Worm (Caenorhabditis elegans): Measurements from ENCODE around the gene F43C11.3.

F43C11.3 gene

DNA sequence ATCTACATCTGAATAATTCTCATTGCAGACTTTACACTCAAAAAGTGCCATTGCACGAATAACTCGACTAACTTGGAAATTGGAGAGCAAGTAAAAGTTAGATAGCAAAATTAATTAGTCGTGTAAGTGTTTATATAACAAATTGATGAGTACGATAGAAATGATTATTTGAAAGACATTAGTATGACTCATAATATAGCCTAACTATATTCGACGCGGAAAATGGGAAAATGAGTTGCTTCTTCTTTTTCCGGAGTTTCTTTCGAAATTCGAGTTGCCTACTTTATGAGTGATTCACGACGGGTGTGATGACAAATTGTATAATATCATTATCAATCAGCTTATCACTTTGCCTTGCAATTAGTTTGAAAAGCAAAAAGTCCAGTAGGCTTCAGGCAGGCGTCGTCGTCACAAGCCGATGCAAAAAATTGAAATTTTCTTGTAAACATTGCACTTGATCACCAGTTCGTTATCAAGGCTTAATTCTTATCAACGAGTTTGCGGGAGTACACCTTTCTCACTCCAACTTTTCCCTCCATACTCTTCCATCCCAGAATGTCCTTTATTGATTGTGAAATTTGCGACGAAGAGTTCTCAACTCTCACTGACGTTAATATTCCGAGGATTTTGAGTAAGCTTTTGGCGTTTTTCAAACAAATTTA, 30.1 kb upstream of the F43C11.3 start, which contains the start of the genes ZK1240.6 and ZK1240.2:
Gene ZK1240.6, minus strand, starts transcription at position 51 of the 662 bp plus-strand sequence.
Gene ZK1240.2, plus strand, starts transcription at position 520 of the 662 bp plus-strand sequence.
- TF ChIP-seq ceh-36 (tag; optimal IDR thresholded peaks at IDR 0.05), result no peak
- TF ChIP-seq hmbx-1 (tag; optimal IDR thresholded peaks at IDR 0.05), result no peak
- TF ChIP-seq aly-1 (tag; optimal IDR thresholded peaks at IDR 0.05), result no peak
- no peak for TF ChIP-seq tbx-37 (GFP tag; conservative IDR thresholded peaks at IDR 0.05)
- no peak for TF ChIP-seq tbx-11 (GFP tag; IDR thresholded peaks at IDR 0.05)
- no peak for TF ChIP-seq pes-1 (GFP tag; IDR thresholded peaks at IDR 0.05)

DNA sequence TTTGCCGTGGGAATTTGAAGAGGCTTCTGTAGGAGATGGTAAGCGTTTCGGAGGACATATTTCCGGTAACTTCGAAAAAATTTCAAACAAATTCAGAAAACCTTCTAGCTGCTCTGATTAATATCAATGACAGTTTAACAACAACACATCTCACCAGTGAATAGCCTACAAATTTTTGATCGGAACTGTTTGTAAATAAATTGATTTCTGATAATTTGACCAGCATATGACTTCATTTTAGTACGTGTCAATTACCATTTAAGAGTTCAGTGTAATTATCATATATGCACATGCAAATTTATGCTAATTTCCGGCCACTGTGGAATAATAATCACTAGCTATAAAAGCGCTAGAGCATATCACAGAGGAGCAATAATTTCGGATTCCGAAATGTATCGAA, 28.2 kb upstream of the F43C11.3 start, which contains the start of gene ZK1240.11:
Gene ZK1240.11, plus strand, starts transcription at position 301 of the 400 bp plus-strand sequence.
- TF ChIP-seq F13C5.2 (tag; optimal IDR thresholded peaks at IDR 0.05) (no peak), ceh-13 (GFP tag; optimal IDR thresholded peaks at IDR 0.05) (no peak), ama-1 (optimal IDR thresholded peaks at IDR 0.05) (no peak), pes-1 (GFP tag; IDR thresholded peaks at IDR 0.05) (no peak), sea-1 (GFP tag; conservative IDR thresholded peaks at IDR 0.05) (no peak), hmg-4 (GFP tag; optimal IDR thresholded peaks at IDR 0.05) (no peak)

DNA sequence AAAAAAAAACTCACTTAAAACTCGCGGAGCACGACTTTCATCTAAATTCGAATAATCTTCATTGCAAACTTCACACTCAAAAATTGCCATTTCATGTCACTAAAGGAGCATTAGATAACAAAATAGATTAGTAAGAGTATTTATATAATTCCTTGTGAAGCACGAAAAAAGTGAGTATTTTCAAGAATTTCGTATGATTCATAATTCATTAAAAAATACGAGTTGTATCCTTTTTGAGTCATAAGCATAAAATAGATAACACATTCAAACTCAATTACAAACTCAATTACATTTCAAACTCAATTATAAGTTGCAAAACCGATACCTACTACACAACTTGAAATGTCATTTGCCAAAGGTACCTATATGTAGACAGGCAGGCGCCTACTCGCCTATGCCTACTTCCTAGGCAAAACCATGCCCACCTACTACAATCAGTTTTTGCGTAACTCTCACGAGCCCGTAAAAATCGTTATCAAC, 24.1 kb upstream of the F43C11.3 start, which contains the start of the genes ZK1240.8 and ZK1240.1:
Gene ZK1240.8, minus strand, starts transcription at position 101 of the 480 bp plus-strand sequence.
Gene ZK1240.1, plus strand, starts transcription at position 430 of the 480 bp plus-strand sequence.
- no peak for TF ChIP-seq hnd-1 (tag; optimal IDR thresholded peaks at IDR 0.05)
- no peak for TF ChIP-seq B0310.2 (tag; optimal IDR thresholded peaks at IDR 0.05)
- TF ChIP-seq tbx-37 (GFP tag; conservative IDR thresholded peaks at IDR 0.05), result no peak
- no peak for TF ChIP-seq flt-1 (GFP tag; IDR thresholded peaks at IDR 0.05)
- TF ChIP-seq ceh-13 (GFP tag; optimal IDR thresholded peaks at IDR 0.05), result no peak
- TF ChIP-seq F13C5.2 (tag; optimal IDR thresholded peaks at IDR 0.05), result no peak
- TF ChIP-seq hmg-4 (GFP tag; optimal IDR thresholded peaks at IDR 0.05), result no peak
- TF ChIP-seq pes-1 (GFP tag; IDR thresholded peaks at IDR 0.05), result no peak
- TF ChIP-seq ama-1 (optimal IDR thresholded peaks at IDR 0.05), result no peak
- no peak for TF ChIP-seq ets-7 (tag; optimal IDR thresholded peaks at IDR 0.05)
- no peak for TF ChIP-seq aly-1 (tag; optimal IDR thresholded peaks at IDR 0.05)
- TF ChIP-seq hmbx-1 (tag; optimal IDR thresholded peaks at IDR 0.05), result no peak
- TF ChIP-seq tbx-11 (GFP tag; IDR thresholded peaks at IDR 0.05), result no peak
- no peak for TF ChIP-seq sea-1 (GFP tag; conservative IDR thresholded peaks at IDR 0.05)
- no peak for TF ChIP-seq ceh-36 (tag; optimal IDR thresholded peaks at IDR 0.05)

DNA sequence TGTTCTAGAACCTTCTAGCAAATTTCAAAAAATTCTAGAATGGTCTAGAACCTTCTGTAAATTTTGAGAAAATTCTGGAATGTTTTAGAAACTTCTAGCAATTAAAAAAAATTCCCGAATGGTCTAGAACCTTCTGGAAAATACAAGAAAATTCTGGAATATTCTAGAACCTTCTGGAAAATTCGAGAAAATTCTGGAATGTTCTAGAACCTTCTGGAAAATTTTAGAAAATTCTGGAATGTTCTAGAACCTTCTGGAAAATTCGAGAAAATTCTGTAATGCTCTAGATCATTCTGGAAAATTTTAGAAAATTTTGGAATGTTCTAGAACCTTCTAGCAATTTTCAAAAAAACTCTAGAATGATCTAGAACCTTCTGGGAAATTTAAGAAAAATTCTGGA, 22.6 kb upstream of the F43C11.3 start:
- TF ChIP-seq B0310.2 (tag; optimal IDR thresholded peaks at IDR 0.05), result no peak
- TF ChIP-seq flt-1 (GFP tag; IDR thresholded peaks at IDR 0.05), result no peak
- TF ChIP-seq aly-1 (tag; optimal IDR thresholded peaks at IDR 0.05), result no peak
- TF ChIP-seq ama-1 (optimal IDR thresholded peaks at IDR 0.05), result no peak
- TF ChIP-seq pes-1 (GFP tag; IDR thresholded peaks at IDR 0.05), result no peak
- TF ChIP-seq ceh-36 (tag; optimal IDR thresholded peaks at IDR 0.05), result no peak
- TF ChIP-seq tra-4 (tag; optimal IDR thresholded peaks at IDR 0.05), result no peak
- no peak for TF ChIP-seq sea-1 (GFP tag; conservative IDR thresholded peaks at IDR 0.05)
- TF ChIP-seq ceh-13 (GFP tag; optimal IDR thresholded peaks at IDR 0.05), result no peak
- TF ChIP-seq scrt-1 (GFP tag; IDR thresholded peaks at IDR 0.05), result no peak
- TF ChIP-seq hnd-1 (tag; optimal IDR thresholded peaks at IDR 0.05), result no peak
- no peak for TF ChIP-seq ets-7 (tag; optimal IDR thresholded peaks at IDR 0.05)
- no peak for TF ChIP-seq tbx-37 (GFP tag; conservative IDR thresholded peaks at IDR 0.05)
- no peak for TF ChIP-seq F13C5.2 (tag; optimal IDR thresholded peaks at IDR 0.05)
- TF ChIP-seq hmg-4 (GFP tag; optimal IDR thresholded peaks at IDR 0.05), result no peak
- TF ChIP-seq hmbx-1 (tag; optimal IDR thresholded peaks at IDR 0.05), result no peak
- no peak for TF ChIP-seq tbx-11 (GFP tag; IDR thresholded peaks at IDR 0.05)

DNA sequence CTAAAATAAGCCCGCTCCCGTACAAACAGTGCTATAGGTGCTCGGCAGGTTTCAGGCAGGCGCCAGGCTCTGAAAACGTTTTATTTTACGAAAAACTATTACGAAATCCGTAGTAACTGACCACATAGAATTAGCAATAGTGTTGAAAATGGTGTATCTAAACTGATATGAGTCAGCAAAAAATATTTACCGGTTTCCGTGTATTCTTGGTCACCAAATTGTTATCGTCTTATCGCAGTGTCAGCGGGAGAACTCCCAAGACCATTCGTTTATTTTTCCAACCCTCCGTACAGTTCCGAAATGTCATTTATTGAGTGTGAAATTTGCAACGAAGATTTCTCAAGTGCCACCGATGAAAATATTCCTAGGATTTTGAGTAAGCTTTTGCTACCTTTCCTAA, 20.9 kb upstream of the F43C11.3 start, which contains the start of gene F43C11.8:
Gene F43C11.8, plus strand, starts transcription at position 301 of the 400 bp plus-strand sequence.
- TF ChIP-seq tbx-11 (GFP tag; IDR thresholded peaks at IDR 0.05) (no peak), ets-7 (tag; optimal IDR thresholded peaks at IDR 0.05) (no peak), tbx-37 (GFP tag; conservative IDR thresholded peaks at IDR 0.05) (no peak), ceh-13 (GFP tag; optimal IDR thresholded peaks at IDR 0.05) (no peak), tra-4 (tag; optimal IDR thresholded peaks at IDR 0.05) (no peak), pes-1 (GFP tag; IDR thresholded peaks at IDR 0.05) (no peak), flt-1 (GFP tag; IDR thresholded peaks at IDR 0.05) (no peak), F13C5.2 (tag; optimal IDR thresholded peaks at IDR 0.05) (no peak), sea-1 (GFP tag; conservative IDR thresholded peaks at IDR 0.05) (no peak), B0310.2 (tag; optimal IDR thresholded peaks at IDR 0.05) (no peak), aly-1 (tag; optimal IDR thresholded peaks at IDR 0.05) (no peak), hmbx-1 (tag; optimal IDR thresholded peaks at IDR 0.05) (no peak)

DNA sequence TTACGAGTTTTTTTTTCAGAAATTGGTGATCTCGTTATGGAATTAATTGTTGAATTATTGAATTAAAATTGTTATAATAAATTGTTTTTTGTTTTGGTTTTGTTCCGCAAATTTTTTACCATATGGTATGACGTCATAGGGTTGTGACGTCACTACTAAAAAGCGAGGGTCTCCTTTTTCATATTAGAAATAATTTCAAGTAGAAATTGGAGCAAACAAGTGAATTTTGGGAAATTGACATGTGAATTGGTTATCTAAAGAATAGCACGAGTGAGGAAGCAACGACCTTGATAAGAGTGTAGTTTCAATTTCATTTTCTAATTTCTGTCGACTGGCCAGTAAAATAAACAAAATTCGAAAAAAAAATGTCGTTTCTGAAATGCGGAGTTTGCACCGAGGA, 17.5 kb upstream of the F43C11.3 start, which contains the start of gene F43C11.7:
Gene F43C11.7, plus strand, starts transcription at position 326 of the 400 bp plus-strand sequence.
- TF ChIP-seq flt-1 (GFP tag; IDR thresholded peaks at IDR 0.05) (no peak), tbx-37 (GFP tag; conservative IDR thresholded peaks at IDR 0.05) (no peak), pes-1 (GFP tag; IDR thresholded peaks at IDR 0.05) (no peak), ama-1 (optimal IDR thresholded peaks at IDR 0.05) (no peak), tbx-11 (GFP tag; IDR thresholded peaks at IDR 0.05) (no peak), sea-1 (GFP tag; conservative IDR thresholded peaks at IDR 0.05) (no peak), ets-7 (tag; optimal IDR thresholded peaks at IDR 0.05) (no peak), F13C5.2 (tag; optimal IDR thresholded peaks at IDR 0.05) (no peak), aly-1 (tag; optimal IDR thresholded peaks at IDR 0.05) (no peak), hmg-4 (GFP tag; optimal IDR thresholded peaks at IDR 0.05) (no peak), hmbx-1 (tag; optimal IDR thresholded peaks at IDR 0.05) (no peak), B0310.2 (tag; optimal IDR thresholded peaks at IDR 0.05) (no peak), ceh-13 (GFP tag; optimal IDR thresholded peaks at IDR 0.05) (no peak), scrt-1 (GFP tag; IDR thresholded peaks at IDR 0.05) (no peak), tra-4 (tag; optimal IDR thresholded peaks at IDR 0.05) (no peak), ceh-36 (tag; optimal IDR thresholded peaks at IDR 0.05) (no peak), hnd-1 (tag; optimal IDR thresholded peaks at IDR 0.05) (no peak)

DNA sequence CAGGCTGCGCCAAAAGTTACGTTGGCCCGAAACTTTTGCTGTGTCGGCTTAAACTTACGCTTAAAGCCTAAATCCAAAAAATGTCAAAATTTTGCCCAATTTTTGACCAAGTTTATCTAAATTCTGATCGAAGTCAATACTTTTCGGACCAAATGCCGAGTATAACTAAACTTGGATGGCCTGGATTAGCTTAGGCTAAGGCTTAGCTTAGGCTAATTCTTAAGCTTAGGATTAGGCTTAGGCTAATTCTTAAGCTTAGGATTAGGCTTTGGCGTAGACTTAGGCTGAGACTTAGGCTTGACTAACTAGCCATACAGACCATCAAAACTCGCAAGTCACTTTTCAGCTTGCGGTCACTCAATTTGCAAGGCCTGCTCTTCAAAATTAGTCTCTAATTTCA, 16.9 kb upstream of the F43C11.3 start:
- peak; percentile 71 for TF ChIP-seq ceh-36 (tag; optimal IDR thresholded peaks at IDR 0.05)
- TF ChIP-seq pes-1 (GFP tag; IDR thresholded peaks at IDR 0.05), result no peak
- no peak for TF ChIP-seq hmg-4 (GFP tag; optimal IDR thresholded peaks at IDR 0.05)
